Fruit fly (Drosophila melanogaster) whole organism, embryonic: ENCODE measurements around the gene pod1.

Experiments
- ATbp ChIP-seq: fragments of 200-800 bp; sonication (Bioruptor generic); optimal IDR thresholded peaks from 2 replicates; lab custom pipeline; 2017; ENCODE audit warnings: missing biosample characterization, mild to moderate bottlenecking, missing genetic modification characterization, missing genetic modification reagents
- Ada2b ChIP-seq: fragments of 200-800 bp; sonication (Bioruptor generic); IDR thresholded peaks from 2 replicates; pipeline ENCODE4 v1.3.6; 2022; ENCODE audit warnings: missing biosample characterization, missing genetic modification characterization
- Atf3 ChIP-seq: fragments of 200-800 bp; sonication (Bioruptor generic); optimal IDR thresholded peaks from 3 replicates; lab custom pipeline; 2016; ENCODE audit warnings: missing biosample characterization, missing genetic modification characterization
- B-H2 ChIP-seq: fragments of 200-800 bp; sonication (Bioruptor generic); optimal IDR thresholded peaks from 2 replicates; lab custom pipeline; 2018; ENCODE audit warnings: missing biosample characterization, mild to moderate bottlenecking, missing genetic modification characterization
- Blimp-1 ChIP-seq: fragments of 200-800 bp; sonication (Bioruptor generic); optimal IDR thresholded peaks from 3 replicates; lab custom pipeline; 2018; ENCODE audit warnings: missing biosample characterization, missing genetic modification characterization, mild to moderate bottlenecking, moderate library complexity, missing genetic modification reagents
- Bteb2 ChIP-seq: fragments of 200-800 bp; sonication (Bioruptor generic); optimal IDR thresholded peaks from 2 replicates; lab custom pipeline; 2016; ENCODE audit warnings: missing biosample characterization, missing genetic modification characterization
- CG11093 ChIP-seq: fragments of 200-800 bp; sonication (Bioruptor generic); IDR thresholded peaks from 3 replicates; pipeline ENCODE4 v1.3.6; 2022; ENCODE audit warnings: missing biosample characterization, missing genetic modification characterization
- CG11398 ChIP-seq: fragments of 200-800 bp; sonication (Bioruptor generic); optimal IDR thresholded peaks from 2 replicates; lab custom pipeline; 2016; ENCODE audit warnings: missing biosample characterization, missing genetic modification characterization
- CG11504 ChIP-seq: fragments of 200-800 bp; sonication (Bioruptor generic); optimal IDR thresholded peaks from 3 replicates; lab custom pipeline; 2019; ENCODE audit warnings: missing biosample characterization, mild to moderate bottlenecking, missing genetic modification characterization, moderate library complexity
- CG12155 ChIP-seq: fragments of 200-800 bp; sonication (Bioruptor generic); optimal IDR thresholded peaks from 3 replicates; lab custom pipeline; 2016; ENCODE audit warnings: missing biosample characterization, missing genetic modification characterization
- CG13775 ChIP-seq: fragments of 200-800 bp; sonication (Bioruptor generic); optimal IDR thresholded peaks from 3 replicates; lab custom pipeline; 2017; ENCODE audit warnings: missing biosample characterization, mild to moderate bottlenecking, missing genetic modification characterization
- CG14050 ChIP-seq: fragments of 200-800 bp; sonication (Bioruptor generic); IDR thresholded peaks from 3 replicates; pipeline ENCODE4 v1.3.6; 2022; ENCODE audit warnings: missing biosample characterization, missing genetic modification characterization
- CG15073 ChIP-seq: fragments of 200-800 bp; sonication (Bioruptor generic); optimal IDR thresholded peaks from 2 replicates; lab custom pipeline; 2016; ENCODE audit warnings: missing biosample characterization, missing genetic modification characterization
- CG16815 ChIP-seq: fragments of 200-800 bp; sonication (Bioruptor generic); optimal IDR thresholded peaks from 3 replicates; lab custom pipeline; 2017; ENCODE audit warnings: missing biosample characterization, mild to moderate bottlenecking, missing genetic modification characterization
- CG18011 ChIP-seq: fragments of 200-800 bp; sonication (Bioruptor generic); optimal IDR thresholded peaks from 2 replicates; lab custom pipeline; 2017; ENCODE audit warnings: missing biosample characterization, missing genetic modification characterization, mild to moderate bottlenecking, moderate library complexity, missing genotype
- CG2712 ChIP-seq: fragments of 200-800 bp; optimal IDR thresholded peaks from 3 replicates; lab custom pipeline; 2019; ENCODE audit warnings: missing biosample characterization, mild to moderate bottlenecking, missing genetic modification characterization, moderate library complexity
- CG3163 ChIP-seq: fragments of 200-800 bp; sonication (Bioruptor generic); optimal IDR thresholded peaks from 3 replicates; lab custom pipeline; 2016; ENCODE audit warnings: missing biosample characterization, missing genetic modification characterization
- CG3407 ChIP-seq: fragments of 200-800 bp; sonication (Bioruptor generic); optimal IDR thresholded peaks from 2 replicates; lab custom pipeline; 2018; ENCODE audit warnings: missing biosample characterization, mild to moderate bottlenecking, missing genetic modification characterization
- CG34376 ChIP-seq: fragments of 200-800 bp; sonication (Bioruptor generic); optimal IDR thresholded peaks from 2 replicates; lab custom pipeline; 2018; ENCODE audit warnings: missing biosample characterization, mild to moderate bottlenecking, missing genetic modification characterization
- CG4730 ChIP-seq: fragments of 200-800 bp; sonication (Bioruptor generic); IDR thresholded peaks from 2 replicates; pipeline ENCODE4 v1.3.6; 2022; ENCODE audit warnings: missing biosample characterization, missing genetic modification characterization
- CG4820 ChIP-seq: fragments of 200-800 bp; sonication (Bioruptor generic); optimal IDR thresholded peaks from 3 replicates; lab custom pipeline; 2016; ENCODE audit warnings: missing biosample characterization, missing genetic modification characterization
- CG5180 ChIP-seq: fragments of 200-800 bp; sonication (Bioruptor generic); optimal IDR thresholded peaks from 3 replicates; lab custom pipeline; 2017; ENCODE audit warnings: missing biosample characterization, missing genetic modification characterization, mild to moderate bottlenecking, moderate library complexity, missing genetic modification reagents
- CG7556 ChIP-seq: fragments of 200-800 bp; sonication (Bioruptor generic); optimal IDR thresholded peaks from 2 replicates; lab custom pipeline; 2017; ENCODE audit warnings: missing biosample characterization, mild to moderate bottlenecking, missing genetic modification characterization
- CG7987 ChIP-seq: fragments of 200-800 bp; sonication (Bioruptor generic); optimal IDR thresholded peaks from 2 replicates; lab custom pipeline; 2018; ENCODE audit warnings: missing biosample characterization, mild to moderate bottlenecking, missing genetic modification characterization, moderate library complexity
- CG9727 ChIP-seq: fragments of 200-800 bp; sonication (Bioruptor generic); optimal IDR thresholded peaks from 3 replicates; lab custom pipeline; 2017; ENCODE audit warnings: missing biosample characterization, mild to moderate bottlenecking, missing genetic modification characterization
- CG9817 ChIP-seq: fragments of 200-800 bp; sonication (Bioruptor generic); optimal IDR thresholded peaks from 2 replicates; lab custom pipeline; 2018; ENCODE audit warnings: missing biosample characterization, mild to moderate bottlenecking, missing genetic modification characterization, moderate library complexity
- Dad ChIP-seq: fragments of 200-800 bp; sonication (Bioruptor generic); optimal IDR thresholded peaks from 3 replicates; lab custom pipeline; 2016; ENCODE audit warnings: missing biosample characterization, missing genetic modification characterization
- Dip3 ChIP-seq: fragments of 200-800 bp; sonication (Bioruptor generic); optimal IDR thresholded peaks from 3 replicates; lab custom pipeline; 2016; ENCODE audit warnings: missing biosample characterization, missing genetic modification characterization
- Jarid2 ChIP-seq: fragments of 200-800 bp; sonication (Bioruptor generic); optimal IDR thresholded peaks from 3 replicates; lab custom pipeline; 2017; ENCODE audit warnings: mild to moderate bottlenecking, missing biosample characterization, missing genetic modification reagents, missing genetic modification characterization
- MTF-1 ChIP-seq: fragments of 200-800 bp; sonication (Bioruptor generic); optimal IDR thresholded peaks from 2 replicates; lab custom pipeline; 2018; ENCODE audit warnings: missing biosample characterization, mild to moderate bottlenecking, missing genetic modification characterization, borderline replicate concordance
- Ravus ChIP-seq: fragments of 200-800 bp; sonication (Bioruptor generic); IDR thresholded peaks from 2 replicates; pipeline ENCODE4 v1.3.6; 2022; ENCODE audit warnings: missing biosample characterization, missing genetic modification characterization
- Usf ChIP-seq: fragments of 200-800 bp; sonication (Bioruptor generic); optimal IDR thresholded peaks from 2 replicates; lab custom pipeline; 2017; ENCODE audit warnings: missing genotype, missing biosample characterization, missing genetic modification characterization
- ab ChIP-seq: fragments of 200-800 bp; sonication (Bioruptor generic); optimal IDR thresholded peaks from 2 replicates; lab custom pipeline; 2016; ENCODE audit warnings: missing biosample characterization, missing genetic modification characterization
- ase ChIP-seq: fragments of 200-800 bp; sonication (Bioruptor generic); IDR thresholded peaks from 3 replicates; pipeline ENCODE4 v1.3.6; 2022; ENCODE audit warnings: missing biosample characterization, missing genetic modification characterization
- dysf ChIP-seq: fragments of 200-800 bp; sonication (Bioruptor generic); IDR thresholded peaks from 3 replicates; pipeline ENCODE4 v1.3.6; 2022; ENCODE audit warnings: missing biosample characterization, missing genetic modification characterization
- ind ChIP-seq: fragments of 200-800 bp; sonication (Bioruptor generic); optimal IDR thresholded peaks from 3 replicates; lab custom pipeline; 2016; ENCODE audit warnings: missing biosample characterization, missing genetic modification characterization
- kah ChIP-seq: fragments of 200-800 bp; sonication (Bioruptor generic); optimal IDR thresholded peaks from 2 replicates; lab custom pipeline; 2018; ENCODE audit warnings: missing biosample characterization, mild to moderate bottlenecking, missing genetic modification characterization
- lab ChIP-seq: fragments of 200-800 bp; sonication (Bioruptor generic); optimal IDR thresholded peaks from 3 replicates; lab custom pipeline; 2017; ENCODE audit warnings: missing biosample characterization, missing genetic modification characterization, mild to moderate bottlenecking, moderate library complexity, missing genetic modification reagents
- lbe ChIP-seq: fragments of 200-800 bp; sonication (Bioruptor generic); optimal IDR thresholded peaks from 2 replicates; lab custom pipeline; 2016; ENCODE audit warnings: missing biosample characterization, mild to moderate bottlenecking, missing genetic modification characterization
- lola ChIP-seq, 3 experiments: fragments of >200 bp in 2 of 3; fragments of 200-800 bp in 1 of 3; sonication (Bioruptor generic) in 1 of 3; optimal IDR thresholded peaks; 2 replicates each; lab custom pipeline; 2017 to 2019; ENCODE audit warnings: missing biosample characterization in 3 of 3, missing genetic modification characterization in 3 of 3, mild to moderate bottlenecking in 1 of 3, moderate library complexity in 1 of 3
- onecut ChIP-seq: fragments of 200-800 bp; sonication (Bioruptor generic); IDR thresholded peaks from 2 replicates; pipeline ENCODE4 v1.3.6; 2022; ENCODE audit warnings: missing biosample characterization, missing genetic modification characterization
- pnt ChIP-seq: fragments of 200-800 bp; sonication (Bioruptor generic); optimal IDR thresholded peaks from 3 replicates; lab custom pipeline; 2016; ENCODE audit warnings: missing biosample characterization, missing genetic modification characterization
- rib ChIP-seq: fragments of 200-800 bp; sonication (Bioruptor generic); IDR thresholded peaks from 2 replicates; pipeline ENCODE4 v1.3.6; 2022; ENCODE audit warnings: missing biosample characterization, missing genetic modification characterization
- slbo ChIP-seq: fragments of 200-800 bp; sonication (Bioruptor generic); IDR thresholded peaks from 2 replicates; pipeline ENCODE4 v1.3.6; 2022; ENCODE audit warnings: missing biosample characterization, missing genetic modification characterization
- tna ChIP-seq: fragments of 200-800 bp; sonication (Bioruptor generic); IDR thresholded peaks from 2 replicates; pipeline ENCODE4 v1.3.6; 2022; ENCODE audit warnings: missing biosample characterization, missing genetic modification characterization; ENCODE audit not compliant: partially characterized antibody
- vnd ChIP-seq: fragments of 200-800 bp; sonication (Bioruptor generic); IDR thresholded peaks from 3 replicates; pipeline ENCODE4 v1.3.6; 2022; ENCODE audit warnings: missing biosample characterization, missing genetic modification characterization; ENCODE audit not compliant: partially characterized antibody
- wek ChIP-seq: fragments of 200-800 bp; sonication (Bioruptor generic); optimal IDR thresholded peaks from 3 replicates; lab custom pipeline; 2018; ENCODE audit warnings: missing biosample characterization, mild to moderate bottlenecking, missing genetic modification characterization, moderate library complexity
- zen2 ChIP-seq: fragments of 200-800 bp; sonication (Bioruptor generic); IDR thresholded peaks from 3 replicates; pipeline ENCODE4 v1.3.6; 2022; ENCODE audit warnings: missing biosample characterization, missing genetic modification characterization; ENCODE audit not compliant: partially characterized antibody

pod1 gene

DNA sequence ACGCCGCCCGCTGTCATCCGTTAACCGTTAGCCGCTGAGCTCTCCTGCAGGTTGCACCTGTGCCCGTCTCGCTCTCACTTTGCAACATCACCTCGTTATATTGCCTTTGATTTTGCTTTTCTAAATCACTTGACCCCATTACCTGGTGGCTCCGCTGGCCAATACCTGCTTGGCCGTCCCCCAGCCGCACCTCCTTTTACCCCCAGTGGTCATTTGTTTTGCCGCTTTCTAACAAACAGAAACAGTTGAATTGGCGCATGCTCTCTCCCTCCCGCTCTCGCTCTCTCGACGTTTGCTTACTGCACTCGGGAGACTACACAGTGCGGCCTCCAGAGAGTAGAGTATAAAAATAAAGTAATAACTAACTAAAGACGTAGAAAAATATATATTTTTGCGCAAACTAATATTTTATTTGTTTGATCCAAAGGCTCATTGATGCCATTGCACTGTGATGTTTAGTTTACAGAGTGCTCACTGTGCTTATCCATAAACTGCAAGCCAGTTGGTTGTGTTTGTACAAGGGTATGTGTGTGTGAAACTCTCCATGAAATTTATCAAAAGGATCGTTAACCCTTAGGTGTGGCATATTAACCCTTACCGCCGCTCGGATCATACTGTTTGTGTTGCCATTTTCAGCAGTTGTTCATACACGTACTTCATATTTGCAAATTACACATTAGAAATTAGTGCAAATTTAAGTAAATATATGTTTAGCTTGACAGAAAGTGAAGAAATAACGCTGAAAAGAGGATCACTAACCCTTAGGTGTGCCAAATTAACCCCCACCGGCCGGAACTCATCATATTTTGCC is 1.2 kb downstream of the pod1 start (continued):
- TF ChIP-seq CG11504 (tag; lab: Kevin White, UChicago) = no peak
- peak; percentile 82 for TF ChIP-seq Dip3
- peak; percentile 15 for TF ChIP-seq CG11398
- TF ChIP-seq CG4820 (GFP tag; lab: Kevin White, UChicago) = peak; percentile 64
- TF ChIP-seq CG7556 (GFP tag; lab: Kevin White, UChicago) = peak; percentile 69
- TF ChIP-seq CG3163 (GFP tag; lab: Kevin White, UChicago) = peak; percentile 16
- peak; percentile 59 for TF ChIP-seq CG13775 (GFP tag; lab: Kevin White, UChicago)
- TF ChIP-seq Ada2b (GFP tag; lab: Robert Waterston, UW) = peak; percentile 89
- TF ChIP-seq rib (GFP tag; lab: Robert Waterston, UW) = peak; percentile 78
- TF ChIP-seq Jarid2 = peak; percentile 16
- TF ChIP-seq Dad (GFP tag; lab: Kevin White, UChicago) = peak; percentile 51
- TF ChIP-seq CG15073 (GFP tag; lab: Kevin White, UChicago) = no peak
- peak in 1 of 3 experiments; percentile 73 for TF ChIP-seq lola (GFP tag; optimal IDR thresholded peaks at IDR 0.05; lab: Kevin White, UChicago)
- peak; percentile 84 for TF ChIP-seq CG2712 (tag; lab: Kevin White, UChicago)
- peak; percentile 80 for TF ChIP-seq ATbp
- peak; percentile 88 for TF ChIP-seq lab (GFP tag; lab: Kevin White, UChicago)
- TF ChIP-seq B-H2 (GFP tag; lab: Kevin White, UChicago) = peak; percentile 37
- no peak for TF ChIP-seq vnd (GFP tag; lab: Robert Waterston, UW)
- peak; percentile 87 for TF ChIP-seq dysf (GFP tag; lab: Robert Waterston, UW)
- no peak for TF ChIP-seq CG34376
- peak; percentile 85 for TF ChIP-seq CG4730 (GFP tag; lab: Robert Waterston, UW)
- peak; percentile 76 for TF ChIP-seq CG16815 (GFP tag; lab: Kevin White, UChicago)
- TF ChIP-seq kah (GFP tag; lab: Kevin White, UChicago) = no peak
- TF ChIP-seq onecut (GFP tag; lab: Robert Waterston, UW) = peak; percentile 62
- TF ChIP-seq Bteb2 = peak; percentile 75
- peak; percentile 31 for TF ChIP-seq ab
- peak; percentile 51 for TF ChIP-seq Usf (GFP tag; lab: Kevin White, UChicago)
- peak; percentile 80; the same call in 2 of the 3 replicates for TF ChIP-seq CG11093 (GFP tag; lab: Robert Waterston, UW)
- TF ChIP-seq Ravus (GFP tag; lab: Robert Waterston, UW) = peak; percentile 49
- peak; percentile 12 for TF ChIP-seq CG7987 (GFP tag; lab: Kevin White, UChicago)
- TF ChIP-seq pnt (GFP tag; lab: Kevin White, UChicago) = peak; percentile 63
- TF ChIP-seq CG9817 (tag; lab: Kevin White, UChicago) = peak; percentile 58
- no peak for TF ChIP-seq Blimp-1 (GFP tag; lab: Kevin White, UChicago)
- TF ChIP-seq CG3407 (GFP tag; lab: Kevin White, UChicago) = no peak
- peak; percentile 47 for TF ChIP-seq wek (GFP tag; lab: Kevin White, UChicago)
- TF ChIP-seq lbe = peak; percentile 95
- peak; percentile 82 for TF ChIP-seq ase (GFP tag; lab: Robert Waterston, UW)
- peak; percentile 20 for TF ChIP-seq CG18011 (GFP tag; lab: Kevin White, UChicago)
- TF ChIP-seq tna = no peak
- peak; percentile 88 for TF ChIP-seq slbo (GFP tag; lab: Robert Waterston, UW)
- no peak for TF ChIP-seq zen2 (GFP tag; lab: Robert Waterston, UW)
- TF ChIP-seq Atf3 (GFP tag; lab: Kevin White, UChicago) = peak; percentile 66
- TF ChIP-seq CG9727 (GFP tag; lab: Kevin White, UChicago) = peak; percentile 81
- peak; percentile 72 for TF ChIP-seq CG12155 (GFP tag; lab: Kevin White, UChicago)
- peak; percentile 84 for TF ChIP-seq CG14050 (GFP tag; lab: Robert Waterston, UW)
- TF ChIP-seq MTF-1 (GFP tag; lab: Kevin White, UChicago) = peak; percentile 33
- TF ChIP-seq CG5180 (GFP tag; lab: Kevin White, UChicago) = peak; percentile 39
- TF ChIP-seq ind = peak; percentile 79
